Worm (Caenorhabditis elegans) whole organism, L1 larva: ENCODE data around the gene twk-4.

Experiments
- ama-1 ChIP-seq: fragments of 150-350 bp; optimal IDR thresholded peaks from 2 replicates; lab custom pipeline; 2014
- skn-1 ChIP-seq: fragments of 150-350 bp; optimal IDR thresholded peaks from 2 replicates; lab custom pipeline; 2014; ENCODE audit warnings: missing biosample characterization, missing genetic modification characterization
- snpc-4 ChIP-seq: fragments of 150-350 bp; optimal IDR thresholded peaks from 2 replicates; lab custom pipeline; 2014; ENCODE audit warnings: missing biosample characterization, missing genetic modification characterization

- TF ChIP-seq skn-1 (no peak), snpc-4 (tag; lab: Kevin White, UChicago) (no peak), ama-1 (lab: Kevin White, UChicago) (no peak)
Observed at ce11 chrII:9161023-9161422, 33.1 kb downstream of the twk-4 start, which contains the start of gene rhy-1.
